Worm (Caenorhabditis elegans): ENCODE measurements around the gene D1005.6.
A peak's percentile ranks its signal among the peaks of the same experiment; 100 is the strongest.

ce11 chrX:1477932-1478331, 13.3 kb upstream of the D1005.6 start:
- TF ChIP-seq snpc-4 (tag; optimal IDR thresholded peaks at IDR 0.05) (no peak), elt-3 (tag; optimal IDR thresholded peaks at IDR 0.05) (peak; percentile 18), mep-1 (tag; optimal IDR thresholded peaks at IDR 0.05) (no peak), nhr-237 (tag; optimal IDR thresholded peaks at IDR 0.05) (no peak), pha-4 (tag; optimal IDR thresholded peaks at IDR 0.05) (no peak), blmp-1 (tag; optimal IDR thresholded peaks at IDR 0.05) (no peak), ceh-39 (tag; optimal IDR thresholded peaks at IDR 0.05) (no peak), mab-5 (tag; optimal IDR thresholded peaks at IDR 0.05) (no peak), nhr-28 (tag; optimal IDR thresholded peaks at IDR 0.05) (no peak), elt-1 (tag; optimal IDR thresholded peaks at IDR 0.05; ENCODE audit: borderline replicate concordance, insufficient read depth) (no peak), sptf-1 (tag; optimal IDR thresholded peaks at IDR 0.05) (no peak)

Data from whole organism, mixed stage, embryonic.